Fruit fly (Drosophila melanogaster) whole organism, embryonic: ENCODE measurements around the gene dpy.

Experiments used
- CG10209 ChIP-seq: fragments of 200-800 bp; sonication (Bioruptor generic); optimal IDR thresholded peaks from 3 replicates; lab custom pipeline; 2017; ENCODE audit warnings: missing biosample characterization, mild to moderate bottlenecking, missing genetic modification characterization, missing genetic modification reagents
- slp2 ChIP-seq: fragments of 200-800 bp; sonication (Bioruptor generic); optimal IDR thresholded peaks from 2 replicates; lab custom pipeline; 2016; ENCODE audit warnings: missing biosample characterization, missing genetic modification characterization

dm6 chr2L:4567219-4567618 lies 46.9 kb downstream of the dpy start:
- TF ChIP-seq slp2 (no peak), CG10209 (GFP tag; lab: Kevin White, UChicago) (no peak)
